Fruit fly (Drosophila melanogaster) whole organism, embryonic: ENCODE results near the gene pps.

Experiments
- Awh ChIP-seq: fragments of 200-800 bp; sonication (Bioruptor generic); IDR thresholded peaks from 2 replicates; pipeline ENCODE4, ENCODE4 v1.3.6; 2022; ENCODE audit warnings: missing biosample characterization, missing genetic modification characterization
- CG12942 ChIP-seq: fragments of 200-800 bp; sonication (Bioruptor generic); optimal IDR thresholded peaks from 3 replicates; lab custom pipeline; 2016; ENCODE audit warnings: missing biosample characterization, missing genetic modification characterization
- CG14667 ChIP-seq: fragments of 200-800 bp; sonication (Bioruptor generic); IDR thresholded peaks from 2 replicates; pipeline ENCODE4 v1.3.6; 2022; ENCODE audit warnings: missing biosample characterization, missing genetic modification characterization
- CG17328 ChIP-seq: fragments of 200-800 bp; sonication (Bioruptor generic); IDR thresholded peaks from 2 replicates; pipeline ENCODE4 v1.3.6; 2022; ENCODE audit warnings: missing biosample characterization, missing genetic modification characterization
- CG2199 ChIP-seq: fragments of 200-800 bp; sonication (Bioruptor generic); IDR thresholded peaks from 3 replicates; pipeline ENCODE4 v1.3.6; 2022; ENCODE audit warnings: missing biosample characterization, missing genetic modification characterization
- CG33557 ChIP-seq: fragments of 200-800 bp; sonication (Bioruptor generic); optimal IDR thresholded peaks from 2 replicates; lab custom pipeline; 2019; ENCODE audit warnings: missing biosample characterization, mild to moderate bottlenecking, missing genetic modification characterization, moderate library complexity
- CG34422 ChIP-seq: fragments of 200-800 bp; sonication (Bioruptor generic); IDR thresholded peaks from 3 replicates; pipeline ENCODE4 v1.3.6; 2022; ENCODE audit warnings: missing biosample characterization, missing genetic modification characterization
- CG4360 ChIP-seq: fragments of 200-800 bp; sonication (Bioruptor generic); IDR thresholded peaks from 2 replicates; pipeline ENCODE4 v1.3.6; 2022; ENCODE audit warnings: missing biosample characterization, missing genetic modification characterization
- CG43689 ChIP-seq: fragments of 200-800 bp; sonication (Bioruptor generic); IDR thresholded peaks from 2 replicates; pipeline ENCODE4 v1.3.6; 2022; ENCODE audit warnings: missing biosample characterization, missing genetic modification characterization
- CG4617 ChIP-seq: fragments of 200-800 bp; sonication (Bioruptor generic); optimal IDR thresholded peaks from 3 replicates; lab custom pipeline; 2016; ENCODE audit warnings: missing biosample characterization, missing genetic modification characterization, borderline replicate concordance
- CG4854 ChIP-seq: fragments of 200-800 bp; sonication (Bioruptor generic); optimal IDR thresholded peaks from 2 replicates; lab custom pipeline; 2016; ENCODE audit warnings: missing biosample characterization, missing genetic modification characterization, inconsistent platforms
- CG7786 ChIP-seq: fragments of 200-800 bp; sonication (Bioruptor generic); optimal IDR thresholded peaks from 2 replicates; lab custom pipeline; 2016; ENCODE audit warnings: missing biosample characterization, missing genetic modification characterization
- CG8359 ChIP-seq: fragments of 200-800 bp; sonication (Bioruptor generic); optimal IDR thresholded peaks from 2 replicates; lab custom pipeline; 2017; ENCODE audit warnings: missing biosample characterization, mild to moderate bottlenecking, missing genetic modification characterization, borderline replicate concordance
- CG8478 ChIP-seq: fragments of >200 bp; optimal IDR thresholded peaks from 2 replicates; lab custom pipeline; 2018
- D19A ChIP-seq: fragments of 200-800 bp; optimal IDR thresholded peaks from 3 replicates; lab custom pipeline; 2019; ENCODE audit warnings: missing biosample characterization, mild to moderate bottlenecking, missing genetic modification characterization, moderate library complexity
- Drgx ChIP-seq: fragments of 200-800 bp; sonication (Bioruptor generic); IDR thresholded peaks from 2 replicates; pipeline ENCODE4 v1.3.6; 2022; ENCODE audit warnings: missing biosample characterization, missing genetic modification characterization
- NK7.1 ChIP-seq: fragments of 200-800 bp; sonication (Bioruptor generic); optimal IDR thresholded peaks from 3 replicates; lab custom pipeline; 2016; ENCODE audit warnings: missing biosample characterization, missing genetic modification characterization
- Nf-YC ChIP-seq: fragments of 200-800 bp; optimal IDR thresholded peaks from 3 replicates; lab custom pipeline; 2019; ENCODE audit warnings: missing biosample characterization, mild to moderate bottlenecking, missing genetic modification characterization, moderate library complexity
- Pdp1 ChIP-seq, 2 experiments: fragments of 200-800 bp; sonication (Bioruptor generic); optimal IDR thresholded peaks; 3 replicates each; lab custom pipeline; 2016; ENCODE audit warnings: missing biosample characterization in 2 of 2, missing genetic modification characterization in 2 of 2, mild to moderate bottlenecking in 1 of 2, moderate library complexity in 1 of 2
- Spps ChIP-seq: fragments of 200-800 bp; sonication (Bioruptor generic); optimal IDR thresholded peaks from 2 replicates; lab custom pipeline; 2018; ENCODE audit warnings: missing biosample characterization, mild to moderate bottlenecking, missing genetic modification characterization
- Stat92E ChIP-seq, 3 experiments: fragments of >200 bp in 2 of 3; fragments of 200-800 bp in 1 of 3; sonication (Bioruptor generic) in 1 of 3; optimal IDR thresholded peaks; 2 replicates each; lab custom pipeline; 2017 to 2019; ENCODE audit warnings: missing biosample characterization in 3 of 3, missing genetic modification characterization in 3 of 3, mild to moderate bottlenecking in 1 of 3, moderate library complexity in 1 of 3
- Xbp1 ChIP-seq: fragments of 200-800 bp; sonication (Bioruptor generic); optimal IDR thresholded peaks from 3 replicates; lab custom pipeline; 2016; ENCODE audit warnings: missing biosample characterization, mild to moderate bottlenecking, missing genetic modification characterization
- Xrp1 ChIP-seq: fragments of 200-800 bp; sonication (Bioruptor generic); IDR thresholded peaks from 2 replicates; pipeline ENCODE4 v1.3.6; 2022; ENCODE audit warnings: missing biosample characterization, missing genetic modification characterization
- ase ChIP-seq: fragments of 200-800 bp; sonication (Bioruptor generic); IDR thresholded peaks from 3 replicates; pipeline ENCODE4 v1.3.6; 2022; ENCODE audit warnings: missing biosample characterization, missing genetic modification characterization
- bbx ChIP-seq: fragments of 200-800 bp; sonication (Bioruptor generic); IDR thresholded peaks from 2 replicates; pipeline ENCODE4 v1.3.6; 2022; ENCODE audit warnings: missing biosample characterization, missing genetic modification characterization; ENCODE audit not compliant: partially characterized antibody
- chinmo ChIP-seq: fragments of 200-800 bp; sonication (Bioruptor generic); IDR thresholded peaks from 4 replicates; pipeline ENCODE4 v1.3.6; 2022; ENCODE audit warnings: missing biosample characterization, missing genetic modification characterization; ENCODE audit not compliant: partially characterized antibody
- crol ChIP-seq: fragments of 200-800 bp; sonication (Bioruptor generic); IDR thresholded peaks from 2 replicates; pipeline ENCODE4 v1.3.6; 2022; ENCODE audit warnings: missing biosample characterization, missing genetic modification characterization
- ewg ChIP-seq: fragments of 200-800 bp; sonication (Bioruptor generic); optimal IDR thresholded peaks from 3 replicates; lab custom pipeline; 2017; ENCODE audit warnings: mild to moderate bottlenecking, missing biosample characterization, missing genetic modification reagents, missing genetic modification characterization
- h ChIP-seq: fragments of >200 bp; optimal IDR thresholded peaks from 2 replicates; lab custom pipeline; 2017
- hbn ChIP-seq: fragments of 200-800 bp; sonication (Bioruptor generic); IDR thresholded peaks from 2 replicates; pipeline ENCODE4 v1.3.6; 2022; ENCODE audit warnings: missing biosample characterization, missing genetic modification characterization; ENCODE audit not compliant: partially characterized antibody
- kay ChIP-seq: fragments of 200-800 bp; sonication (Bioruptor generic); optimal IDR thresholded peaks from 2 replicates; lab custom pipeline; 2016; ENCODE audit warnings: missing biosample characterization, missing genetic modification characterization
- kni ChIP-seq: fragments of 200-800 bp; sonication (Bioruptor generic); optimal IDR thresholded peaks from 3 replicates; lab custom pipeline; 2017; ENCODE audit warnings: mild to moderate bottlenecking, missing biosample characterization, missing genetic modification reagents, missing genetic modification characterization
- nom ChIP-seq: fragments of 200-800 bp; sonication (Bioruptor generic); optimal IDR thresholded peaks from 2 replicates; lab custom pipeline; 2017; ENCODE audit warnings: missing biosample characterization, missing genetic modification characterization, mild to moderate bottlenecking, moderate library complexity, missing genetic modification reagents
- repo ChIP-seq: fragments of 200-800 bp; sonication (Bioruptor generic); optimal IDR thresholded peaks from 2 replicates; lab custom pipeline; 2016; ENCODE audit warnings: missing biosample characterization, missing genetic modification characterization
- row ChIP-seq: fragments of 200-800 bp; sonication (Bioruptor generic); IDR thresholded peaks from 3 replicates; pipeline ENCODE4 v1.3.6; 2022; ENCODE audit warnings: missing biosample characterization, missing genetic modification characterization
- sd ChIP-seq: fragments of 200-800 bp; sonication (Bioruptor generic); optimal IDR thresholded peaks from 3 replicates; lab custom pipeline; 2018; ENCODE audit warnings: missing biosample characterization, mild to moderate bottlenecking, missing genetic modification characterization, moderate library complexity
- sr ChIP-seq: fragments of 200-800 bp; sonication (Bioruptor generic); IDR thresholded peaks from 3 replicates; pipeline ENCODE4 v1.3.6; 2022; ENCODE audit warnings: missing biosample characterization, missing genetic modification characterization
- tio ChIP-seq: fragments of 200-800 bp; sonication (Bioruptor generic); optimal IDR thresholded peaks from 2 replicates; lab custom pipeline; 2017; ENCODE audit warnings: missing biosample characterization, missing genetic modification characterization, inconsistent platforms
- tna ChIP-seq: fragments of 200-800 bp; sonication (Bioruptor generic); IDR thresholded peaks from 2 replicates; pipeline ENCODE4 v1.3.6; 2022; ENCODE audit warnings: missing biosample characterization, missing genetic modification characterization; ENCODE audit not compliant: partially characterized antibody
- vvl ChIP-seq: fragments of 200-800 bp; sonication (Bioruptor generic); IDR thresholded peaks from 2 replicates; pipeline ENCODE4 v1.3.6; 2022; ENCODE audit warnings: missing biosample characterization, missing genetic modification characterization

pps gene

DNA sequence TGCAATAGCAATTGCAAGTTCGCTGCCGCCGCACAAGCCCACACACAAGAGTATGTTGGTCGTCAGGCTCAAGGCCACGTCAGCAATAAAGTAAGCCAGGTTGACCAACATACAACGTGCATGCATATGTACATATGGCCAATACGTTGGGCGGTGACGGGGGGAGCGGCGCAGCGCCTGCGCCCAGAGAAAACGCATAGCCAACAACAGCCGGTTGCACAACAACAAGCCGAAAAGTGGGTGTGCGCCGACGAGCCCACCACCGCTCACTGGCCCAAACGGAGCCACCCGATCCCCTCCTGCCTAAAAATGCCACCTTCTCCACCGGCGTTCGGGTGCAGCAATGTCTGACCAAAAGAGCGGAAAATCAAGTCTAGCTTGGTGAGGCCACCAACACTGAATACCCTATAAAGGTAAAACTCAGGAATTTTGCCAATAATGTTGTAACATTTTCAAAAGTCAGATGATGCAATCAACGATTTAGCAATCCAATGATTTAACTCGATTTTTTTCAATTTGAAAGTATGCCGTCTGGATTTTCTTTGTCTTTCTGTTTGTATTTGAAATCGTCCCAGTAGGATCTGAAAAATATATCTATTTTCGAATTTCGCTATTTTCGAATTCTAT lies 38.4 kb downstream of the pps start, which contains the start of gene CG5509:
CG5509 (plus strand) TSS at position 577 of the 627 bp plus-strand sequence.
- TF ChIP-seq Pdp1 (GFP tag; optimal IDR thresholded peaks at IDR 0.05; lab: Kevin White, UChicago) (peak in 1 of 2 experiments; percentile 59), Drgx (GFP tag; lab: Robert Waterston, UW) (peak; percentile 50), repo (GFP tag; lab: Kevin White, UChicago) (no peak), CG14667 (no peak), CG43689 (no peak), tna (GFP tag; lab: Robert Waterston, UW) (0 out of 2 replicates have a peak, but pooled peaks have one; percentile 34), crol (peak; percentile 88), bbx (GFP tag; lab: Robert Waterston, UW) (peak; percentile 46; the same call in 1 of the 2 replicates), kni (GFP tag; lab: Kevin White, UChicago) (peak; percentile 36), row (GFP tag; lab: Robert Waterston, UW) (0 out of 3 replicates have a peak, but pooled peaks have one; percentile 20), D19A (tag; lab: Kevin White, UChicago) (peak; percentile 9), CG34422 (GFP tag; lab: Robert Waterston, UW) (peak; percentile 33; the same call in 1 of the 3 replicates), ewg (GFP tag; lab: Kevin White, UChicago) (peak; percentile 83), nom (peak; percentile 6), Xbp1 (peak; percentile 4), CG12942 (GFP tag; lab: Kevin White, UChicago) (no peak), sr (peak; percentile 46; the same call in 2 of the 3 replicates), CG8478 (lab: Kevin White, UChicago) (peak; percentile 43), sd (tag; lab: Kevin White, UChicago) (peak; percentile 26), CG4360 (GFP tag; lab: Robert Waterston, UW) (peak; percentile 60), CG4854 (no peak), chinmo (GFP tag; lab: Robert Waterston, UW) (peak; percentile 83; the same call in 2 of the 4 replicates), ase (GFP tag; lab: Robert Waterston, UW) (no peak)

dm6 chr3R:12454492-12454891 lies 40.9 kb downstream of the pps start:
- TF ChIP-seq Stat92E (GFP tag; optimal IDR thresholded peaks at IDR 0.05; lab: Kevin White, UChicago) (peak in 1 of 3 experiments; percentile 33), chinmo (GFP tag; lab: Robert Waterston, UW) (0 out of 4 replicates have a peak, but pooled peaks have one; percentile 65), vvl (GFP tag; lab: Robert Waterston, UW) (0 out of 2 replicates have a peak, but pooled peaks have one; percentile 19), Spps (tag; lab: Kevin White, UChicago) (no peak), kay (GFP tag; lab: Kevin White, UChicago) (no peak), CG33557 (GFP tag; lab: Kevin White, UChicago) (no peak), kni (GFP tag; lab: Kevin White, UChicago) (peak; percentile 90), CG8359 (GFP tag; lab: Kevin White, UChicago) (no peak), CG7786 (GFP tag; lab: Kevin White, UChicago) (no peak), Awh (no peak), Xrp1 (GFP tag; lab: Robert Waterston, UW) (no peak), CG17328 (no peak), CG2199 (GFP tag; lab: Robert Waterston, UW) (0 out of 3 replicates have a peak, but pooled peaks have one; percentile 16), Nf-YC (peak; percentile 7), tio (GFP tag; lab: Kevin White, UChicago) (no peak), NK7.1 (GFP tag; lab: Kevin White, UChicago) (no peak), hbn (GFP tag; lab: Robert Waterston, UW) (no peak), CG4617 (GFP tag; lab: Kevin White, UChicago) (no peak), h (lab: Kevin White, UChicago) (no peak)
